Worm (Caenorhabditis elegans): ENCODE data around the gene grl-20.

- TF ChIP-seq him-1 (tag; optimal IDR thresholded peaks at IDR 0.05), result no peak
- TF ChIP-seq dao-5 (tag; optimal IDR thresholded peaks at IDR 0.05), result no peak
- no peak for TF ChIP-seq W03F9.2 (tag; optimal IDR thresholded peaks at IDR 0.05)
Observed at ce11 chrIV:2133431-2133940, 4.8 kb upstream of the grl-20 start, which contains the start of gene C23H5.12.
